Worm (Caenorhabditis elegans) whole organism, L4/young adult: ENCODE data around the gene bca-2.

Source experiments
- W03F9.2 ChIP-seq: fragments of 150-350 bp; optimal IDR thresholded peaks from 2 replicates; lab custom pipeline; 2014; ENCODE audit warnings: missing biosample characterization, missing genetic modification characterization
- him-1 ChIP-seq: sonication (generic microtip); optimal IDR thresholded peaks from 2 replicates; lab custom pipeline; 2016; ENCODE audit warnings: missing genotype, missing genetic modification reagents, missing genetic modification characterization, missing compliant biosample characterization

DNA sequence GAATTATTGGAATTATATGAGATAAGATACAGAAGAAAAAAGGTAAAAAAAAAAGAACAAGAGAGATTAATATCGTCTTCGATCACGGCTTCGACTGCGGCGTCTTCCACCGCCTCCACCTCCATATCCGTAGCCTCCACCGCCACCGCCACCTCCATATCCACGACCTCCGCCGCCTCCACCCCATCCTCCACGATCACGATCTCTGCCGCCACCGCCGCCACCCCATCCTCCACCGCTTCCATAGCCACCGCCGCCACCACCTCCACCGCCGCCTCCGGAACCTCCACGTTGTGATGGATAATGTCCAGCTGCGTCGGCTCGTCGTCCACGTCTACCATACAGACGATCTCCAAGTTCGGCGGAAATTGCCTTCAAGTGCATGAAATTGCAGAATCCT, 16.8 kb upstream of the bca-2 start:
- TF ChIP-seq him-1 (tag; lab: Kevin White, UChicago) (no peak), W03F9.2 (no peak)
